Fruit fly (Drosophila melanogaster) whole organism, embryonic: ENCODE results near the gene CG7367.
A peak's percentile ranks its signal among the peaks of the same experiment; 100 is the strongest.

ENCODE experiments used
- CG10267 ChIP-seq: fragments of 200-800 bp; sonication (Bioruptor generic); optimal IDR thresholded peaks from 2 replicates; lab custom pipeline; 2018; ENCODE audit warnings: missing biosample characterization, mild to moderate bottlenecking, missing genetic modification characterization, moderate library complexity
- CG11696 ChIP-seq: fragments of 200-800 bp; sonication (Bioruptor generic); IDR thresholded peaks from 2 replicates; pipeline ENCODE4 v1.3.6; 2022; ENCODE audit warnings: missing biosample characterization, missing genetic modification characterization
- CG11723 ChIP-seq: fragments of 200-800 bp; sonication (Bioruptor generic); optimal IDR thresholded peaks from 2 replicates; lab custom pipeline; 2017; ENCODE audit warnings: missing biosample characterization, mild to moderate bottlenecking, missing genetic modification characterization
- CG12744 ChIP-seq: fragments of 200-800 bp; sonication (Bioruptor generic); optimal IDR thresholded peaks from 2 replicates; lab custom pipeline; 2016; ENCODE audit warnings: missing biosample characterization, missing genetic modification characterization
- CG12769 ChIP-seq: fragments of 200-800 bp; sonication (Bioruptor generic); optimal IDR thresholded peaks from 2 replicates; lab custom pipeline; 2019; ENCODE audit warnings: missing biosample characterization, mild to moderate bottlenecking, missing genetic modification characterization, moderate library complexity
- CG13624 ChIP-seq: fragments of 200-800 bp; sonication (Bioruptor generic); optimal IDR thresholded peaks from 2 replicates; lab custom pipeline; 2016; ENCODE audit warnings: missing biosample characterization, missing genetic modification characterization
- CG15696 ChIP-seq: fragments of 200-800 bp; sonication (Bioruptor generic); optimal IDR thresholded peaks from 2 replicates; lab custom pipeline; 2019; ENCODE audit warnings: missing biosample characterization, mild to moderate bottlenecking, missing genetic modification characterization, moderate library complexity
- CG17186 ChIP-seq: fragments of 200-800 bp; sonication (Bioruptor generic); optimal IDR thresholded peaks from 3 replicates; lab custom pipeline; 2017; ENCODE audit warnings: missing biosample characterization, missing genetic modification reagents, missing genetic modification characterization
- CG30020 ChIP-seq: fragments of 200-800 bp; optimal IDR thresholded peaks from 2 replicates; lab custom pipeline; 2019; ENCODE audit warnings: missing biosample characterization, mild to moderate bottlenecking, missing genetic modification characterization, moderate library complexity
- CG31441 ChIP-seq: fragments of 200-800 bp; sonication (Bioruptor generic); IDR thresholded peaks from 2 replicates; pipeline ENCODE4 v1.3.6; 2022; ENCODE audit warnings: missing biosample characterization, missing genetic modification characterization
- CG3163 ChIP-seq: fragments of 200-800 bp; sonication (Bioruptor generic); optimal IDR thresholded peaks from 3 replicates; lab custom pipeline; 2016; ENCODE audit warnings: missing biosample characterization, missing genetic modification characterization
- CG34422 ChIP-seq: fragments of 200-800 bp; sonication (Bioruptor generic); IDR thresholded peaks from 3 replicates; pipeline ENCODE4 v1.3.6; 2022; ENCODE audit warnings: missing biosample characterization, missing genetic modification characterization
- CG4360 ChIP-seq: fragments of 200-800 bp; sonication (Bioruptor generic); IDR thresholded peaks from 2 replicates; pipeline ENCODE4 v1.3.6; 2022; ENCODE audit warnings: missing biosample characterization, missing genetic modification characterization
- CG4404 ChIP-seq: fragments of 200-800 bp; sonication (Bioruptor generic); IDR thresholded peaks from 2 replicates; pipeline ENCODE4 v1.3.6; 2022; ENCODE audit warnings: missing biosample characterization, missing genetic modification characterization
- CG6689 ChIP-seq: fragments of 200-800 bp; sonication (Bioruptor generic); IDR thresholded peaks from 2 replicates; pipeline ENCODE4 v1.3.6; 2022; ENCODE audit warnings: missing biosample characterization, missing genetic modification characterization
- CG6813 ChIP-seq: fragments of 200-800 bp; sonication (Bioruptor generic); optimal IDR thresholded peaks from 2 replicates; lab custom pipeline; 2017; ENCODE audit warnings: missing biosample characterization, missing genetic modification characterization, mild to moderate bottlenecking, moderate library complexity, missing genetic modification reagents
- CG9609 ChIP-seq: fragments of 200-800 bp; sonication (Bioruptor generic); optimal IDR thresholded peaks from 3 replicates; lab custom pipeline; 2016; ENCODE audit warnings: missing biosample characterization, missing genetic modification characterization
- Chrac-16 ChIP-seq: fragments of 200-800 bp; sonication (Bioruptor generic); optimal IDR thresholded peaks from 3 replicates; lab custom pipeline; 2016; ENCODE audit warnings: missing biosample characterization, missing genetic modification characterization
- Dfd ChIP-seq, 2 experiments: fragments of >200 bp; optimal IDR thresholded peaks; 2 replicates each; lab custom pipeline; 2017; ENCODE audit warnings: missing biosample characterization in 2 of 2, missing genetic modification characterization in 2 of 2
- E2f2 ChIP-seq: fragments of 200-800 bp; sonication (Bioruptor generic); IDR thresholded peaks from 2 replicates; pipeline ENCODE4 v1.3.6; 2022; ENCODE audit warnings: missing biosample characterization, missing genetic modification characterization
- ERR ChIP-seq: fragments of 200-800 bp; sonication (Bioruptor generic); optimal IDR thresholded peaks from 2 replicates; lab custom pipeline; 2016; ENCODE audit warnings: missing biosample characterization, missing genetic modification characterization
- Ets65A ChIP-seq: fragments of 200-800 bp; sonication (Bioruptor generic); peaks from one replicate; lab custom pipeline; 2016; ENCODE audit warnings: missing biosample characterization, missing genetic modification characterization
- Fer2 ChIP-seq: fragments of 200-800 bp; sonication (Bioruptor generic); optimal IDR thresholded peaks from 2 replicates; lab custom pipeline; 2018; ENCODE audit warnings: missing biosample characterization, mild to moderate bottlenecking, missing genetic modification characterization, moderate library complexity
- H2.0 ChIP-seq: fragments of 200-800 bp; sonication (Bioruptor generic); IDR thresholded peaks from 2 replicates; pipeline ENCODE4 v1.3.6; 2022; ENCODE audit warnings: missing biosample characterization, missing genetic modification characterization
- Jarid2 ChIP-seq: fragments of 200-800 bp; sonication (Bioruptor generic); optimal IDR thresholded peaks from 3 replicates; lab custom pipeline; 2017; ENCODE audit warnings: mild to moderate bottlenecking, missing biosample characterization, missing genetic modification reagents, missing genetic modification characterization
- Myb ChIP-seq: fragments of 200-800 bp; sonication (Bioruptor generic); optimal IDR thresholded peaks from 2 replicates; lab custom pipeline; 2016; ENCODE audit warnings: missing biosample characterization, missing genetic modification characterization
- Nf-YC ChIP-seq: fragments of 200-800 bp; optimal IDR thresholded peaks from 3 replicates; lab custom pipeline; 2019; ENCODE audit warnings: missing biosample characterization, mild to moderate bottlenecking, missing genetic modification characterization, moderate library complexity
- Ptx1 ChIP-seq: fragments of 200-800 bp; sonication (Bioruptor generic); IDR thresholded peaks from 2 replicates; pipeline ENCODE4 v1.3.6; 2022; ENCODE audit warnings: missing biosample characterization, missing genetic modification characterization
- Trl ChIP-seq, 3 experiments: fragments of >200 bp in 2 of 3; fragments of 200-800 bp in 1 of 3; sonication (Bioruptor generic) in 1 of 3; optimal IDR thresholded peaks; 2 replicates in 1 of 3; 3 replicates in 2 of 3; lab custom pipeline; 2016 to 2017; ENCODE audit warnings: missing biosample characterization in 1 of 3, missing genetic modification characterization in 1 of 3
- Vsx1 ChIP-seq: fragments of 200-800 bp; sonication (Bioruptor generic); optimal IDR thresholded peaks from 2 replicates; lab custom pipeline; 2017; ENCODE audit warnings: missing biosample characterization, mild to moderate bottlenecking, missing genetic modification characterization, missing genetic modification reagents
- abd-A ChIP-seq: fragments of 200-800 bp; sonication (Bioruptor generic); optimal IDR thresholded peaks from 3 replicates; lab custom pipeline; 2019; ENCODE audit warnings: missing biosample characterization, mild to moderate bottlenecking, missing genetic modification characterization, moderate library complexity
- ase ChIP-seq: fragments of 200-800 bp; sonication (Bioruptor generic); IDR thresholded peaks from 3 replicates; pipeline ENCODE4 v1.3.6; 2022; ENCODE audit warnings: missing biosample characterization, missing genetic modification characterization
- bab2 ChIP-seq: fragments of 200-800 bp; sonication (Bioruptor generic); optimal IDR thresholded peaks from 2 replicates; lab custom pipeline; 2016; ENCODE audit warnings: missing biosample characterization, missing genetic modification characterization
- dati ChIP-seq: fragments of 200-800 bp; sonication (Bioruptor generic); IDR thresholded peaks from 2 replicates; pipeline ENCODE4 v1.3.6; 2022; ENCODE audit warnings: missing biosample characterization, missing genetic modification characterization
- emc ChIP-seq: fragments of 200-800 bp; sonication (Bioruptor generic); optimal IDR thresholded peaks from 2 replicates; lab custom pipeline; 2016; ENCODE audit warnings: missing biosample characterization, missing genetic modification characterization
- gcm ChIP-seq: fragments of 200-800 bp; sonication (Bioruptor generic); optimal IDR thresholded peaks from 2 replicates; lab custom pipeline; 2019; ENCODE audit warnings: missing biosample characterization, mild to moderate bottlenecking, missing genetic modification characterization, moderate library complexity
- gro ChIP-seq: fragments of 200-800 bp; sonication (Bioruptor generic); optimal IDR thresholded peaks from 2 replicates; lab custom pipeline; 2016; ENCODE audit warnings: missing biosample characterization, missing genetic modification characterization
- jigr1 ChIP-seq: fragments of 200-800 bp; sonication (Bioruptor generic); IDR thresholded peaks from 3 replicates; pipeline ENCODE4 v1.3.6; 2022; ENCODE audit warnings: missing biosample characterization, missing genetic modification characterization
- kah ChIP-seq: fragments of 200-800 bp; sonication (Bioruptor generic); optimal IDR thresholded peaks from 2 replicates; lab custom pipeline; 2018; ENCODE audit warnings: missing biosample characterization, mild to moderate bottlenecking, missing genetic modification characterization
- ken ChIP-seq: fragments of 200-800 bp; sonication (Bioruptor generic); IDR thresholded peaks from 3 replicates; pipeline ENCODE4 v1.3.6; 2022; ENCODE audit warnings: missing biosample characterization, missing genetic modification characterization
- lab ChIP-seq: fragments of 200-800 bp; sonication (Bioruptor generic); optimal IDR thresholded peaks from 3 replicates; lab custom pipeline; 2017; ENCODE audit warnings: missing biosample characterization, missing genetic modification characterization, mild to moderate bottlenecking, moderate library complexity, missing genetic modification reagents
- luna ChIP-seq: fragments of 200-800 bp; sonication (Bioruptor generic); optimal IDR thresholded peaks from 2 replicates; lab custom pipeline; 2016; ENCODE audit warnings: missing biosample characterization, missing genetic modification characterization
- mirr ChIP-seq: fragments of 200-800 bp; sonication (Bioruptor generic); optimal IDR thresholded peaks from 3 replicates; lab custom pipeline; 2018; ENCODE audit warnings: missing biosample characterization, mild to moderate bottlenecking, missing genetic modification characterization
- nau ChIP-seq: fragments of 200-800 bp; sonication (Bioruptor generic); optimal IDR thresholded peaks from 3 replicates; lab custom pipeline; 2017; ENCODE audit warnings: missing biosample characterization, mild to moderate bottlenecking, missing genetic modification characterization, missing genetic modification reagents
- nmo ChIP-seq: fragments of 200-800 bp; sonication (Bioruptor generic); optimal IDR thresholded peaks from 2 replicates; lab custom pipeline; 2018; ENCODE audit warnings: missing biosample characterization, mild to moderate bottlenecking, missing genetic modification characterization, moderate library complexity
- pros ChIP-seq: fragments of 200-800 bp; sonication (Bioruptor generic); optimal IDR thresholded peaks from 3 replicates; lab custom pipeline; 2019; ENCODE audit warnings: missing biosample characterization, mild to moderate bottlenecking, missing genetic modification characterization, moderate library complexity
- pzg ChIP-seq: fragments of 200-800 bp; sonication (Bioruptor generic); optimal IDR thresholded peaks from 3 replicates; lab custom pipeline; 2018; ENCODE audit warnings: missing biosample characterization, mild to moderate bottlenecking, missing genetic modification characterization, moderate library complexity
- sqz ChIP-seq: fragments of 200-800 bp; sonication (Bioruptor generic); optimal IDR thresholded peaks from 3 replicates; lab custom pipeline; 2018; ENCODE audit warnings: missing biosample characterization, mild to moderate bottlenecking, missing genetic modification characterization
- ssp ChIP-seq: fragments of 200-800 bp; sonication (Bioruptor generic); IDR thresholded peaks from 2 replicates; pipeline ENCODE4 v1.3.6; 2022; ENCODE audit warnings: missing biosample characterization, missing genetic modification characterization
- trem ChIP-seq: fragments of 200-800 bp; optimal IDR thresholded peaks from 3 replicates; lab custom pipeline; 2019; ENCODE audit warnings: missing biosample characterization, mild to moderate bottlenecking, missing genetic modification characterization, moderate library complexity
- zfh1 ChIP-seq: fragments of 200-800 bp; sonication (Bioruptor generic); IDR thresholded peaks from 3 replicates; pipeline ENCODE4 v1.3.6; 2022; ENCODE audit warnings: missing biosample characterization, missing genetic modification characterization

Gene CG7367

DNA sequence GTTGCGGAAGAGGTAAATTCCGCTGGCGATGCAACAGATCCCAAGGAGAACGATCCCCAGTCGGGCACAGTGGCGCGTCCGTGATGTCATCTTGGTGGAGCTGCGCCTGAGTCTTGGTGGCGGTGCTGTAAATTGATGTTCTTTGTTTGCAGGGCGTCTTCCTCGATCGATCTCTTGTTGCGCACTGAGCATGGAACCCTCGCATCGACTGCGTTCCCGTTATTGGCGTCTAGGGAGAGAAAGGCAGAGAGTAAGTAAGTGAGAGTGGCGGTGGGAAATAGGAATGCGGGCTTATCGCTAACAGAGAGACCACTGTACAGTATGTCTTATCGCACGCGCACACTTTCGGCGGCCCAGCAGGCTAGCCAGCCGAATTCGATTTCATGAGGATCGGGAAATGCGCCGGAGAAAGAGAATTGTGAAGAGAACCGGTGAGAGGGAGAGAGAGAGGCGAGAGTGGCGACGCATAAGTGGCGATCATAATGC is 48.2 kb downstream of the CG7367 start (continued):
- TF ChIP-seq nau (GFP tag; lab: Kevin White, UChicago), result no peak
- TF ChIP-seq gcm (GFP tag; lab: Kevin White, UChicago), result peak; percentile 89
- no peak for TF ChIP-seq ERR (GFP tag; lab: Kevin White, UChicago)
- TF ChIP-seq CG13624 (GFP tag; lab: Kevin White, UChicago), result no peak
- no peak for TF ChIP-seq luna
- no peak for TF ChIP-seq dati
- peak; percentile 85 to 87 for TF ChIP-seq Trl (optimal IDR thresholded peaks at IDR 0.05; lab: Kevin White, UChicago)
- TF ChIP-seq Trl (GFP tag; optimal IDR thresholded peaks at IDR 0.05; lab: Kevin White, UChicago), result peak; percentile 0
- no peak for TF ChIP-seq CG4404 (GFP tag; lab: Robert Waterston, UW)
- no peak for TF ChIP-seq nmo (GFP tag; lab: Kevin White, UChicago)
- no peak for TF ChIP-seq Fer2 (tag; lab: Kevin White, UChicago)
- no peak for TF ChIP-seq CG31441 (GFP tag; lab: Robert Waterston, UW)
- TF ChIP-seq CG6813 (GFP tag; lab: Kevin White, UChicago), result no peak
- TF ChIP-seq CG11723 (GFP tag; lab: Kevin White, UChicago), result no peak
- TF ChIP-seq E2f2 (GFP tag; lab: Robert Waterston, UW), result no peak
- TF ChIP-seq H2.0 (GFP tag; lab: Robert Waterston, UW), result 0 out of 2 replicates have a peak, but pooled peaks have one; percentile 15
- TF ChIP-seq Jarid2 (GFP tag; lab: Kevin White, UChicago), result peak; percentile 73
- no peak for TF ChIP-seq CG15696 (tag; lab: Kevin White, UChicago)
- peak; percentile 42; the same call in 1 of the 3 replicates for TF ChIP-seq ken (GFP tag; lab: Robert Waterston, UW)
- no peak for TF ChIP-seq CG6689
- TF ChIP-seq CG3163 (GFP tag; lab: Kevin White, UChicago), result peak; percentile 80
- TF ChIP-seq Ptx1 (GFP tag; lab: Robert Waterston, UW), result no peak
- no peak for TF ChIP-seq CG12744 (GFP tag; lab: Kevin White, UChicago)
- TF ChIP-seq Dfd (GFP tag; optimal IDR thresholded peaks at IDR 0.05; lab: Kevin White, UChicago), result no peak
- TF ChIP-seq CG4360 (GFP tag; lab: Robert Waterston, UW), result no peak
- TF ChIP-seq gro, result no peak
- peak; percentile 33 for TF ChIP-seq trem
- TF ChIP-seq sqz (GFP tag; lab: Kevin White, UChicago), result no peak
- TF ChIP-seq jigr1 (GFP tag; lab: Robert Waterston, UW), result no peak
- TF ChIP-seq CG30020 (tag; lab: Kevin White, UChicago), result no peak
- TF ChIP-seq bab2 (GFP tag; lab: Kevin White, UChicago), result no peak
- TF ChIP-seq ase (GFP tag; lab: Robert Waterston, UW), result no peak
- TF ChIP-seq pros (GFP tag; lab: Kevin White, UChicago), result peak; percentile 55
- TF ChIP-seq CG34422, result 0 out of 3 replicates have a peak, but pooled peaks have one; percentile 27
- peak; percentile 4 for TF ChIP-seq kah (GFP tag; lab: Kevin White, UChicago)
- no peak for TF ChIP-seq CG9609 (GFP tag; lab: Kevin White, UChicago)
- peak; percentile 22 for TF ChIP-seq lab (GFP tag; lab: Kevin White, UChicago)
- no peak for TF ChIP-seq pzg (GFP tag; lab: Kevin White, UChicago)
- TF ChIP-seq mirr (GFP tag; lab: Kevin White, UChicago), result no peak
- peak; percentile 48 for TF ChIP-seq CG12769
- TF ChIP-seq emc, result no peak
- no peak for TF ChIP-seq Myb (GFP tag; lab: Kevin White, UChicago)
- TF ChIP-seq CG11696 (GFP tag; lab: Robert Waterston, UW), result no peak
- no peak for TF ChIP-seq Vsx1 (GFP tag; lab: Kevin White, UChicago)
- no peak for TF ChIP-seq ssp (GFP tag; lab: Robert Waterston, UW)
- peak; percentile 90 for TF ChIP-seq Ets65A (GFP tag; lab: Kevin White, UChicago)
- no peak for TF ChIP-seq abd-A (tag; lab: Kevin White, UChicago)
- no peak for TF ChIP-seq Chrac-16 (GFP tag; lab: Kevin White, UChicago)
- no peak for TF ChIP-seq zfh1 (GFP tag; lab: Robert Waterston, UW)
- no peak for TF ChIP-seq CG10267 (tag; lab: Kevin White, UChicago)
- TF ChIP-seq CG17186 (GFP tag; lab: Kevin White, UChicago), result no peak
- TF ChIP-seq Nf-YC (tag; lab: Kevin White, UChicago), result no peak
